Worm (Caenorhabditis elegans) whole organism, L1 larva: ENCODE measurements around the gene tag-151.

Experiments
- C34B4.2 ChIP-seq: sonication (generic microtip); optimal IDR thresholded peaks from 2 replicates; lab custom pipeline; 2017; ENCODE audit warnings: mild to moderate bottlenecking, missing genetic modification characterization, missing compliant biosample characterization
- aha-1 ChIP-seq: fragments of 150-350 bp; optimal IDR thresholded peaks from 2 replicates; lab custom pipeline; 2014; ENCODE audit warnings: missing biosample characterization, missing genetic modification characterization
- alr-1 ChIP-seq: fragments of 200-800 bp; sonication (Bioruptor generic); optimal IDR thresholded peaks from 2 replicates; lab custom pipeline; 2018; ENCODE audit warnings: borderline replicate concordance, mild to moderate bottlenecking, missing genetic modification characterization, missing compliant biosample characterization
- blmp-1 ChIP-seq: fragments of 150-350 bp; optimal IDR thresholded peaks from 2 replicates; lab custom pipeline; 2014; ENCODE audit warnings: missing biosample characterization, missing genetic modification characterization
- ceh-63 ChIP-seq: fragments of 200-800 bp; sonication (Bioruptor generic); optimal IDR thresholded peaks from 2 replicates; lab custom pipeline; 2018; ENCODE audit warnings: mild to moderate bottlenecking, missing genetic modification characterization, missing compliant biosample characterization
- ceh-8 ChIP-seq: fragments of 200-800 bp; sonication (Bioruptor generic); optimal IDR thresholded peaks from 2 replicates; lab custom pipeline; 2018; ENCODE audit warnings: mild to moderate bottlenecking, missing genetic modification characterization, moderate library complexity, missing compliant biosample characterization
- ces-1 ChIP-seq: fragments of 150-350 bp; optimal IDR thresholded peaks from 2 replicates; lab custom pipeline; 2014; ENCODE audit warnings: missing biosample characterization, missing genetic modification reagents, missing genetic modification characterization
- dpl-1 ChIP-seq, 3 experiments: fragments of 150-350 bp in 2 of 3; sonication (generic microtip) in 1 of 3; optimal IDR thresholded peaks; 2 replicates each; lab custom pipeline; 2014 to 2017; ENCODE audit warnings: missing biosample characterization in 3 of 3, missing genetic modification characterization in 3 of 3, missing genetic modification reagents in 3 of 3
- efl-1 ChIP-seq, 4 experiments: fragments of 150-350 bp; optimal IDR thresholded peaks in 3 of 4; peaks in 1 of 4; 1 replicate in 1 of 4; 2 replicates in 3 of 4; lab custom pipeline; 2014; ENCODE audit warnings: missing biosample characterization in 2 of 4, missing genetic modification characterization in 2 of 4, missing genetic modification reagents in 2 of 4
- egl-27 ChIP-seq, 2 experiments: fragments of 150-350 bp in 1 of 2; sonication (generic microtip); optimal IDR thresholded peaks; 3 replicates each; lab custom pipeline; 2017 to 2018; ENCODE audit warnings: missing biosample characterization in 2 of 2, missing genetic modification characterization in 2 of 2, missing genetic modification reagents in 2 of 2
- elt-3 ChIP-seq, 6 experiments: fragments of 150-350 bp in 1 of 6; sonication (generic microtip); optimal IDR thresholded peaks; 2 replicates each; lab custom pipeline; 2017 to 2018; ENCODE audit warnings: missing biosample characterization in 6 of 6, missing genetic modification characterization in 6 of 6, inconsistent platforms in 1 of 6
- fkh-10 ChIP-seq: sonication (generic microtip); optimal IDR thresholded peaks from 2 replicates; lab custom pipeline; 2017; ENCODE audit warnings: missing biosample characterization, missing genetic modification reagents, missing genetic modification characterization
- fkh-8 ChIP-seq: sonication (generic microtip); optimal IDR thresholded peaks from 2 replicates; lab custom pipeline; 2016; ENCODE audit warnings: mild to moderate bottlenecking, missing genetic modification characterization, missing compliant biosample characterization
- grh-1 ChIP-seq: fragments of 200-800 bp; sonication (Bioruptor generic); IDR thresholded peaks from 2 replicates; pipeline ENCODE4 v1.3.6; 2022; ENCODE audit warnings: missing genetic modification reagents, missing genetic modification characterization, missing compliant biosample characterization
- hlh-17 ChIP-seq: fragments of 200-800 bp; sonication (Bioruptor generic); optimal IDR thresholded peaks from 2 replicates; lab custom pipeline; 2018; ENCODE audit warnings: missing genetic modification characterization, mild to moderate bottlenecking, missing compliant biosample characterization, moderate library complexity, borderline replicate concordance
- hlh-4 ChIP-seq: sonication (generic microtip); optimal IDR thresholded peaks from 2 replicates; lab custom pipeline; 2016; ENCODE audit warnings: mild to moderate bottlenecking, missing genetic modification characterization, missing compliant biosample characterization
- irx-1 ChIP-seq: sonication (generic microtip); optimal IDR thresholded peaks from 2 replicates; lab custom pipeline; 2016; ENCODE audit warnings: missing genetic modification characterization, missing compliant biosample characterization
- lin-14 ChIP-seq: fragments of 200-800 bp; sonication (Bioruptor generic); optimal IDR thresholded peaks from 2 replicates; lab custom pipeline; 2018; ENCODE audit warnings: mild to moderate bottlenecking, missing genetic modification characterization, moderate library complexity, missing compliant biosample characterization
- lin-35 ChIP-seq, 2 experiments: fragments of 150-350 bp; optimal IDR thresholded peaks; 2 replicates each; lab custom pipeline; 2014; ENCODE audit warnings: missing biosample characterization in 2 of 2, missing genetic modification characterization in 2 of 2, missing genetic modification reagents in 2 of 2
- lsy-2 ChIP-seq, 2 experiments: fragments of 150-350 bp; optimal IDR thresholded peaks; 2 replicates each; lab custom pipeline; 2014; ENCODE audit warnings: missing biosample characterization in 2 of 2, missing genetic modification characterization in 2 of 2
- mab-9 ChIP-seq: fragments of 200-800 bp; sonication (Bioruptor generic); IDR thresholded peaks from 2 replicates; pipeline ENCODE4 v1.3.6; 2022; ENCODE audit warnings: missing genetic modification reagents, missing genetic modification characterization, missing compliant biosample characterization
- mdl-1 ChIP-seq, 2 experiments: fragments of 150-350 bp; optimal IDR thresholded peaks; 2 replicates each; lab custom pipeline; 2014 to 2017; ENCODE audit warnings: missing biosample characterization in 2 of 2, missing genetic modification characterization in 2 of 2, inconsistent platforms in 1 of 2
- nhr-11 ChIP-seq: fragments of 150-350 bp; optimal IDR thresholded peaks from 2 replicates; lab custom pipeline; 2014; ENCODE audit warnings: missing biosample characterization, missing genetic modification characterization
- nhr-12 ChIP-seq: sonication (generic microtip); optimal IDR thresholded peaks from 2 replicates; lab custom pipeline; 2017; ENCODE audit warnings: missing biosample characterization, missing genetic modification characterization
- nhr-20 ChIP-seq: sonication (generic microtip); optimal IDR thresholded peaks from 2 replicates; lab custom pipeline; 2016; ENCODE audit warnings: mild to moderate bottlenecking, missing genetic modification characterization, missing compliant biosample characterization
- nhr-237 ChIP-seq: fragments of 150-350 bp; optimal IDR thresholded peaks from 2 replicates; lab custom pipeline; 2014; ENCODE audit warnings: missing biosample characterization, missing genetic modification characterization
- nhr-28 ChIP-seq: fragments of 150-350 bp; optimal IDR thresholded peaks from 2 replicates; lab custom pipeline; 2014; ENCODE audit warnings: missing biosample characterization, missing genetic modification characterization
- nhr-47 ChIP-seq: sonication (generic microtip); optimal IDR thresholded peaks from 2 replicates; lab custom pipeline; 2016; ENCODE audit warnings: mild to moderate bottlenecking, missing genetic modification characterization, moderate library complexity, missing compliant biosample characterization
- nhr-71 ChIP-seq: sonication (generic microtip); optimal IDR thresholded peaks from 2 replicates; lab custom pipeline; 2016; ENCODE audit warnings: mild to moderate bottlenecking, missing genetic modification characterization, moderate library complexity, missing compliant biosample characterization
- nhr-76 ChIP-seq: sonication (generic microtip); optimal IDR thresholded peaks from 2 replicates; lab custom pipeline; 2017; ENCODE audit warnings: missing biosample characterization, missing genetic modification characterization
- nhr-85 ChIP-seq: sonication (generic microtip); peaks from one replicate; lab custom pipeline; 2016; ENCODE audit warnings: missing genetic modification characterization, inconsistent platforms, missing compliant biosample characterization
- pqm-1 ChIP-seq: sonication (generic microtip); optimal IDR thresholded peaks from 3 replicates; lab custom pipeline; 2017; ENCODE audit warnings: missing biosample characterization, missing genetic modification characterization
- skn-1 ChIP-seq: fragments of 150-350 bp; optimal IDR thresholded peaks from 2 replicates; lab custom pipeline; 2014; ENCODE audit warnings: missing biosample characterization, missing genetic modification characterization
- snu-23 ChIP-seq: sonication (generic microtip); optimal IDR thresholded peaks from 2 replicates; lab custom pipeline; 2016; ENCODE audit warnings: missing genetic modification characterization, missing compliant biosample characterization
- sox-4 ChIP-seq: sonication (generic microtip); optimal IDR thresholded peaks from 2 replicates; lab custom pipeline; 2016; ENCODE audit warnings: missing genetic modification characterization, missing compliant biosample characterization
- sup-37 ChIP-seq: fragments of 200-800 bp; sonication (Bioruptor generic); optimal IDR thresholded peaks from 2 replicates; lab custom pipeline; 2018; ENCODE audit warnings: mild to moderate bottlenecking, missing genetic modification characterization, missing compliant biosample characterization
- unc-130 ChIP-seq: fragments of 150-350 bp; optimal IDR thresholded peaks from 2 replicates; lab custom pipeline; 2017; ENCODE audit warnings: missing biosample characterization, missing genetic modification characterization, inconsistent platforms
- unc-30 ChIP-seq: sonication (generic microtip); optimal IDR thresholded peaks from 2 replicates; lab custom pipeline; 2017; ENCODE audit warnings: missing biosample characterization, missing genetic modification characterization
- unc-62 ChIP-seq: fragments of 150-350 bp; optimal IDR thresholded peaks from 2 replicates; lab custom pipeline; 2014; ENCODE audit warnings: missing biosample characterization, missing genetic modification reagents, missing genetic modification characterization
- unc-98 ChIP-seq: fragments of 200-800 bp; sonication (Bioruptor generic); IDR thresholded peaks from 2 replicates; pipeline ENCODE4 v1.3.6; 2022; ENCODE audit warnings: missing genetic modification characterization, missing compliant biosample characterization
- vab-15 ChIP-seq: sonication (generic microtip); optimal IDR thresholded peaks from 2 replicates; lab custom pipeline; 2017; ENCODE audit warnings: missing genotype, mild to moderate bottlenecking, missing genetic modification characterization, missing compliant biosample characterization
- xbp-1 ChIP-seq: sonication (generic microtip); optimal IDR thresholded peaks from 2 replicates; lab custom pipeline; 2016; ENCODE audit warnings: missing genetic modification characterization, missing compliant biosample characterization
- zag-1 ChIP-seq: fragments of 150-350 bp; optimal IDR thresholded peaks from 2 replicates; lab custom pipeline; 2014; ENCODE audit warnings: missing biosample characterization, missing genetic modification characterization
- ztf-11 ChIP-seq, 2 experiments: sonication (generic microtip); optimal IDR thresholded peaks; 2 replicates each; lab custom pipeline; 2016 to 2017; ENCODE audit warnings: missing genetic modification characterization in 2 of 2, missing biosample characterization in 1 of 2, missing compliant biosample characterization in 1 of 2

The tag-151 gene

DNA sequence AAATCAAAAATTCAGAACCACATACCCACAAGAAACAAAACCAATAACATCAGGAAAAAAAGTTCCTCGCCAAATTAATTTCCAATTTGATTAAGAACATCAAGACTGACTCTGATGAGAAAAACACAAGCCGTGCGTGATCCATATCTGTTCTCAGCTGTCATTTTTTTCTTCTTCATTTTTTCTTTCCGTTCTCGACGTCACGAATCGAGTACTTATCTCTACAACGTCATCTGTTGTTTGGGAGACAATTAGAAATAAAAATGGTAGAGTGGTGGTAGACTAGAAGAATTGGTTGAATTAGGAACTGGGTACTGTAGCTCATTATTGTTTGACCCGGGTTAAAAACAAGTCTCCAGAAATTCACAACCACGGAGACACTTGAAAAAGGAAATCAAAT lies 50.9 kb downstream of the tag-151 start (continued):
- no peak for TF ChIP-seq skn-1 (tag; lab: Kevin White, UChicago)
- no peak for TF ChIP-seq ceh-8 (GFP tag; lab: Kevin White, UChicago)
- no peak for TF ChIP-seq ces-1
- TF ChIP-seq dpl-1 (GFP tag; optimal IDR thresholded peaks at IDR 0.05; lab: Kevin White, UChicago), result no peak
- no peak for TF ChIP-seq hlh-17 (GFP tag; lab: Kevin White, UChicago)
- TF ChIP-seq aha-1 (tag; lab: Kevin White, UChicago), result no peak
- peak in 1 of 2 experiments; percentile 4 for TF ChIP-seq lin-35 (GFP tag; optimal IDR thresholded peaks at IDR 0.05; lab: Kevin White, UChicago)
- peak; percentile 9 for TF ChIP-seq snu-23 (GFP tag; lab: Kevin White, UChicago)
- no peak for TF ChIP-seq C34B4.2 (tag; lab: Kevin White, UChicago)
- TF ChIP-seq nhr-11 (tag; lab: Kevin White, UChicago), result no peak
- peak; percentile 48 for TF ChIP-seq nhr-20
- TF ChIP-seq nhr-237 (tag; lab: Kevin White, UChicago), result no peak
- no peak for TF ChIP-seq grh-1 (GFP tag; lab: Robert Waterston, UW)
- TF ChIP-seq zag-1 (tag; lab: Kevin White, UChicago), result no peak
- no peak for TF ChIP-seq mdl-1 (tag; optimal IDR thresholded peaks at IDR 0.05; lab: Kevin White, UChicago)
- no peak for TF ChIP-seq unc-130 (tag; lab: Kevin White, UChicago)

DNA sequence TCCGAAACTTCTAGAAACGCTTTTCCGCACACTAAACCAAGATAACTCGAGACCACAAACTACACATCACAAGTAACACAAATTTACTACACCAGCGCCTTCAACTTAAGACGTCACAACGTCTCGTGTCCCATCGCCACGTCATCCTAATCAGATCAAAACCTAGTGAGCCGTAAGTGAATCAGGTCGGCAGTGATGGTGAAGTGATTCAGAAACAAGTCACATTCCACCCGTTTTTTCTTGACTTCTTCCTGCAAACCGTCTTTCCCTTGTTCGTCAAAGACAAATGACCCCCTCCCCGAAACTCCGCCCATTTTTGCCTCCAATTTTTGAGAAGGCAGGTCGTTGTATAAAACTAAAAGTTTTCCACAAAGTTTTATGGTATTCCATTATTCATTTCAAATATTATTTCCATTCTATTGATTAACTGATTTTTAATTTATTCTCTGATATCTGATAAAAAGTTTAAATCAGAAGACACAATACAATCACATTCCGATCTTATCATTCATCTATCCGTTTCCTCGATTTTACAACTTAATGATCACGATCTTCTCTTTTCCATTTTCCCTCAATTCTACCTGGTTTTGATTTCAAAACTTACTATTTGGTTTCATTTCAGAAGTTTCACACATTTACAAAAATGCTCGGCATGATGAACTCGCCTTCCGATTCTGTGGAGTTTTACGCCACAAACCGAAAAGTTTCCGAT lies 52.7 kb downstream of the tag-151 start, which contains the start of gene F26G1.2:
F26G1.2 (plus strand) TSS at position 508 of the 712 bp plus-strand sequence.
- TF ChIP-seq hlh-4 (tag; lab: Kevin White, UChicago), result no peak
- no peak for TF ChIP-seq pqm-1 (tag; lab: Kevin White, UChicago)
- TF ChIP-seq ceh-8 (GFP tag; lab: Kevin White, UChicago), result no peak
- TF ChIP-seq xbp-1 (tag; lab: Kevin White, UChicago), result peak; percentile 36
- peak; percentile 11 for TF ChIP-seq snu-23 (GFP tag; lab: Kevin White, UChicago)
- peak; percentile 50 for TF ChIP-seq nhr-71 (tag; lab: Kevin White, UChicago)
- TF ChIP-seq nhr-28 (tag; lab: Kevin White, UChicago), result no peak
- peak in 1 of 6 experiments; percentile 69 for TF ChIP-seq elt-3 (tag; optimal IDR thresholded peaks at IDR 0.05; lab: Kevin White, UChicago)
- TF ChIP-seq zag-1 (tag; lab: Kevin White, UChicago), result no peak
- no peak for TF ChIP-seq egl-27 (tag; optimal IDR thresholded peaks at IDR 0.05; lab: Kevin White, UChicago)
- TF ChIP-seq unc-98 (GFP tag; lab: Robert Waterston, UW), result no peak
- TF ChIP-seq unc-62 (GFP tag; lab: Kevin White, UChicago), result no peak
- peak in 1 of 2 experiments; percentile 24 for TF ChIP-seq lsy-2 (tag; optimal IDR thresholded peaks at IDR 0.05; lab: Kevin White, UChicago)
- TF ChIP-seq efl-1 (optimal IDR thresholded peaks at IDR 0.05; lab: Kevin White, UChicago), result no peak
- TF ChIP-seq efl-1 (GFP tag; optimal IDR thresholded peaks at IDR 0.05 in 1 of 2; lab: Kevin White, UChicago), result peak in 1 of 2 experiments; percentile 90
- TF ChIP-seq lin-14 (GFP tag; lab: Kevin White, UChicago), result peak; percentile 8
- no peak for TF ChIP-seq nhr-47 (tag; lab: Kevin White, UChicago)
- TF ChIP-seq ceh-63, result no peak
- TF ChIP-seq nhr-20, result peak; percentile 53
- TF ChIP-seq nhr-85 (tag; lab: Kevin White, UChicago), result peak; percentile 84
- TF ChIP-seq alr-1 (tag; lab: Kevin White, UChicago), result no peak
- no peak for TF ChIP-seq mab-9 (GFP tag; lab: Robert Waterston, UW)
- TF ChIP-seq unc-30 (tag; lab: Kevin White, UChicago), result no peak
- TF ChIP-seq fkh-10, result no peak
- peak; percentile 51 for TF ChIP-seq blmp-1 (tag; lab: Kevin White, UChicago)
- TF ChIP-seq ztf-11 (tag; optimal IDR thresholded peaks at IDR 0.05; lab: Kevin White, UChicago), result no peak
- no peak for TF ChIP-seq mdl-1 (tag; optimal IDR thresholded peaks at IDR 0.05; lab: Kevin White, UChicago)
- no peak for TF ChIP-seq sup-37
- peak; percentile 25; the same call in 1 of the 2 replicates for TF ChIP-seq grh-1 (GFP tag; lab: Robert Waterston, UW)
- peak in 1 of 2 experiments; percentile 32 for TF ChIP-seq lin-35 (GFP tag; optimal IDR thresholded peaks at IDR 0.05; lab: Kevin White, UChicago)
- TF ChIP-seq fkh-8 (tag; lab: Kevin White, UChicago), result peak; percentile 32
- TF ChIP-seq dpl-1 (GFP tag; optimal IDR thresholded peaks at IDR 0.05; lab: Kevin White, UChicago), result no peak
- no peak for TF ChIP-seq nhr-12 (tag; lab: Kevin White, UChicago)
- no peak for TF ChIP-seq vab-15 (tag; lab: Kevin White, UChicago)
- TF ChIP-seq sox-4 (tag; lab: Kevin White, UChicago), result no peak
- no peak for TF ChIP-seq irx-1
- TF ChIP-seq nhr-76, result no peak
- TF ChIP-seq hlh-17 (GFP tag; lab: Kevin White, UChicago), result no peak
- TF ChIP-seq C34B4.2 (tag; lab: Kevin White, UChicago), result no peak
